Worm (Caenorhabditis elegans): Measurements from ENCODE around the gene klp-7.

DNA sequence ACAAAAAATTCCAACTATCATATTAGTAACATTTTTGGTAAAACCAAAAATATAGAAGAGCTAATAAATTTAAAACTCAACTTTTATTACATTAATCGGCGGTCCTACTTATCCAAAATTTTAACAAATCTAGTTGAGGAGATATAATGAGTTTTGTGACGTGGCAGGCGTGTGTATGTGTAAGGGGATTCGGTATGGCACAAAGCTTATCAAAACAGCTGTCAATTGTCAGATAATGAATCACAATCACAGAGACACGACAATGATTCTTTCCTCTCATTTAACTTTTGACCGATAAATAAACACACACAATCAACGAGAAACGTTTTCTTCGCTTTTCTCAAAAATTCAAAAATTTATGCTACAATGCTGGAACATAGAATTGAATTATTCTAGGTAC lies 3.7 kb upstream of the klp-7 start, which contains the start of gene K11D9.3:
- TF ChIP-seq aly-1 (tag; optimal IDR thresholded peaks at IDR 0.05) = no peak
- TF ChIP-seq tra-4 (tag; optimal IDR thresholded peaks at IDR 0.05) = no peak
- TF ChIP-seq ceh-36 (tag; optimal IDR thresholded peaks at IDR 0.05) = no peak
- TF ChIP-seq ama-1 (optimal IDR thresholded peaks at IDR 0.05) = no peak
